Fruit fly (Drosophila melanogaster) S2 (cell line): ENCODE data around the gene Ltn1.

ENCODE experiments used
- CG8478 ChIP-seq: fragments of >200 bp; optimal IDR thresholded peaks from 2 replicates; lab custom pipeline; 2018
- CTCF ChIP-seq, 2 experiments: fragments of >200 bp; optimal IDR thresholded peaks; 2 replicates each; lab custom pipeline; 2018

- TF ChIP-seq CG8478 (lab: Kevin White, UChicago) (no peak), CTCF (optimal IDR thresholded peaks at IDR 0.05; lab: Kevin White, UChicago) (no peak)
These were observed 23.6 kb upstream of the Ltn1 start for dm6 chr3L:19575650-19576049.
